Worm (Caenorhabditis elegans): ENCODE results near the gene ZK616.8.

- TF ChIP-seq pes-1 (GFP tag; IDR thresholded peaks at IDR 0.05) (no peak), hnd-1 (tag; optimal IDR thresholded peaks at IDR 0.05) (no peak), hmbx-1 (tag; optimal IDR thresholded peaks at IDR 0.05) (no peak), flt-1 (GFP tag; IDR thresholded peaks at IDR 0.05) (no peak), tbx-37 (GFP tag; conservative IDR thresholded peaks at IDR 0.05) (no peak), ama-1 (optimal IDR thresholded peaks at IDR 0.05) (no peak), F13C5.2 (tag; optimal IDR thresholded peaks at IDR 0.05) (no peak), hmg-4 (GFP tag; optimal IDR thresholded peaks at IDR 0.05) (no peak), sea-1 (GFP tag; conservative IDR thresholded peaks at IDR 0.05) (no peak)
These were observed 15.2 kb downstream of the ZK616.8 start, which contains the start of gene ZK616.3 for ce11 chrIV:5396769-5397168.

All from whole organism, early embryonic.